Worm (Caenorhabditis elegans): ENCODE measurements around the gene C05E4.15.

The C05E4.15 gene

DNA sequence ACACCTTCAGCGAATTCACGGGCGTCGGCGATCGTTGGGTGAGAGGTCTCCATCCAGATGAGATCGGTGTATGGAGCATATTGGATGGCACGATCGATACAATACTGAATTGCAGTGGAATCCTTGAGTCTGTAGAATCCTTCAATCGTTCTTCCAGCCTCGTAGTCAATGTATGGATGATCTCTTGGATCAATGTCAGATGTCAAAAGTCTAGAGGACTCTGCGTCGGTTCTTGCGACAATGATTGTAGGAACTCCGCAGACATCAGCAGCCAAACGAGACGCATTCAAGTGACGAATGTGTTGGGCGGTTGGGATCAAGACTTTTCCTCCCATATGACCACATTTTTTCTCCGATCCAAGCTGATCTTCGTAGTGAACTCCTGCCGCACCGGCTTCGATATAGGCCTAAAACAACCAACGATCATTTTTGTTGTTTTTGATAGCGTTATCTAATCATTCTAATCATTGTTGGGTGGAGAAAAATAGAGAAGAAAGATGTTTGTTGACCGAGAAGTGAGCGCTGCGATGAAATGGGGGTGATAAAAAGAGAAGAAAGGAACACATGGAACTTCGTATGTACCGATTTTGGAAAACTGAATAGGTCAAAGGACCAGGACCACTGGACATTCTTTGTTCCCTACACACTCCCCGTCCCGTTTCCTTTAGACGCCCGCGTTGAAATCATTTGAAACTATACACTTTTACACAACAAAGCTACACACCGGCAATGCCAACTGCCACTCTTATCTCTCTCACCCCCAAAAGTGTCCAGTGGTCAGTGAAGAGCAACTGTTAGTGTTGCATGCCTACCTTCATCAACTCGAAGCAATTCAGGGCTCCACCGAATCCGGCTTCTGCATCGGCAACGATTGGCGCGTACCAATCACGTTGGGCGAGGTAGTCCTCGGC, 34.3 kb downstream of the C05E4.15 start (continued):
- TF ChIP-seq nhr-80 (tag; optimal IDR thresholded peaks at IDR 0.05) (peak; percentile 29), nfyb-1 (GFP tag; IDR thresholded peaks at IDR 0.05) (peak; percentile 10; the same call in 1 of the 2 replicates), nhr-120 (GFP tag; IDR thresholded peaks at IDR 0.05) (0 out of 2 replicates have a peak, but pooled peaks have one; percentile 56), akir-1 (GFP tag; optimal IDR thresholded peaks at IDR 0.05) (no peak), ceh-91 (GFP tag; IDR thresholded peaks at IDR 0.05) (no peak), K11D2.4 (GFP tag; IDR thresholded peaks at IDR 0.05) (peak; percentile 32; the same call in 1 of the 2 replicates), pbrm-1 (GFP tag; IDR thresholded peaks at IDR 0.05) (no peak), let-607 (tag; optimal IDR thresholded peaks at IDR 0.05) (peak; percentile 0 to 33), hsf-1 (GFP tag; IDR thresholded peaks at IDR 0.05) (no peak), Y95B8A.8 (GFP tag; IDR thresholded peaks at IDR 0.05) (peak; percentile 18; the same call in 1 of the 2 replicates)

DNA sequence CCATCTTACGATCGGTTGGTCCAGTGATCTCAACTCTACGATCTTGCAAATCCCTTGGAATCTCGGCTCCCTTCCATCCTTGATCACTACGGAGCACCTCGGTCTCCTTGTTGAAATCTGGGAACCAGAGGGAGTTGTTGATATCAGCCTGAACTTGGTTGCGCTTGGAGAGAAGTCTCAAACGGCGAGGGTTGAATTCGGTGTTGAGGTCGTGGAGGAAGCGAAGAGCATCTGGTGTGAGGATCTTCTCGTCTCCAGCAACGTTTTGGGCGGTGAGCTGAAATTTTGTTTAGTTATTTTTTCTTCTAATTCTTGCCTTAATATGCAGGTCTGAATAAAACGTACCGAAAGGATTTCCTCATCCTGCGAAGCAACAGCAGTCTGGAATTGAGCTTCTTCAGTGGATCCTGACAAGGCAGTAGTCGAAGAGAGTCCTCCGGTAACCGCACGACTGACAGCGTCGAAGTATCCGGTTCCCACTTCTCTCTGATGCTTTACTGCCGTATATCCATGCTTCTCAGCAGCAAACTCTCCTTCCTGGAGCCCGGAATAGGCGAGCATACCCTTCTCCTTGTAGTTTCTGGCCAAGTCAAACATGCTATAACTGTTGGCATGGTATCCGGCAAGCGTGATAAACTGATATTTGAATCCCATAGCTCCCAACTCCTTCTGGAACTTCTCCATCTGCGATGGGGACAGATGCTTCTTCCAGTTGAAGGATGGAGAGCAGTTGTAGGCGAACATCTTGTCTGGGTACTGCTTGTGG, 35.1 kb downstream of the C05E4.15 start:
- TF ChIP-seq repo-1 (tag; optimal IDR thresholded peaks at IDR 0.05), result no peak
- TF ChIP-seq F10E7.11 (tag; optimal IDR thresholded peaks at IDR 0.05), result no peak
- TF ChIP-seq fkh-3 (tag; optimal IDR thresholded peaks at IDR 0.05), result no peak
- TF ChIP-seq pbrm-1 (GFP tag; IDR thresholded peaks at IDR 0.05), result no peak
- no peak; the same call in 1 of the 2 replicates for TF ChIP-seq lin-26 (GFP tag; IDR thresholded peaks at IDR 0.05)
- no peak for TF ChIP-seq xnd-1 (tag; optimal IDR thresholded peaks at IDR 0.05)
- TF ChIP-seq bed-1 (GFP tag; IDR thresholded peaks at IDR 0.05), result no peak
- no peak for TF ChIP-seq tbp1 (GFP tag; optimal IDR thresholded peaks at IDR 0.05)
- TF ChIP-seq ztf-18 (tag; optimal IDR thresholded peaks at IDR 0.05), result no peak
- TF ChIP-seq gei-17 (GFP tag; optimal IDR thresholded peaks at IDR 0.05), result no peak
- no peak for TF ChIP-seq sdz-38 (tag; optimal IDR thresholded peaks at IDR 0.05)
- no peak for TF ChIP-seq F49E8.2 (tag; optimal IDR thresholded peaks at IDR 0.05; ENCODE audit: insufficient read depth)
- no peak for TF ChIP-seq unc-62 (GFP tag; optimal IDR thresholded peaks at IDR 0.05)
- TF ChIP-seq egl-44 (GFP tag; IDR thresholded peaks at IDR 0.05), result no peak
- no peak for TF ChIP-seq T07F8.4 (tag; optimal IDR thresholded peaks at IDR 0.05)
- no peak for TF ChIP-seq B0261.1 (tag; optimal IDR thresholded peaks at IDR 0.05)
- TF ChIP-seq ztf-22 (GFP tag; optimal IDR thresholded peaks at IDR 0.05), result no peak
- TF ChIP-seq lsl-1 (GFP tag; optimal IDR thresholded peaks at IDR 0.05), result no peak
- peak; percentile 77 for TF ChIP-seq ZK185.1 (tag; optimal IDR thresholded peaks at IDR 0.05; ENCODE audit: poor library complexity, severe bottlenecking)
- no peak for TF ChIP-seq F57C9.4 (tag; optimal IDR thresholded peaks at IDR 0.05)
- no peak for TF ChIP-seq ccch-3 (GFP tag; optimal IDR thresholded peaks at IDR 0.05)
- no peak for TF ChIP-seq F57A8.1 (GFP tag; optimal IDR thresholded peaks at IDR 0.05)
- no peak for TF ChIP-seq aptf-2 (GFP tag; conservative IDR thresholded peaks at IDR 0.05)
- no peak for TF ChIP-seq ceh-27 (GFP tag; optimal IDR thresholded peaks at IDR 0.05)
- no peak for TF ChIP-seq athp-1 (tag; optimal IDR thresholded peaks at IDR 0.05)
- no peak for TF ChIP-seq hmg-1.2 (GFP tag; IDR thresholded peaks at IDR 0.05)
- TF ChIP-seq nhr-179 (tag; optimal IDR thresholded peaks at IDR 0.05), result no peak
- TF ChIP-seq Y95B8A.8 (GFP tag; IDR thresholded peaks at IDR 0.05), result no peak
- no peak for TF ChIP-seq snpc-4 (GFP tag; optimal IDR thresholded peaks at IDR 0.05)
- TF ChIP-seq snpc-4 (tag; optimal IDR thresholded peaks at IDR 0.05), result no peak
- peak; percentile 5 for TF ChIP-seq nhr-90 (tag; optimal IDR thresholded peaks at IDR 0.05)
- no peak for TF ChIP-seq B0035.1 (tag; optimal IDR thresholded peaks at IDR 0.05)
- no peak for TF ChIP-seq ztf-25 (GFP tag; IDR thresholded peaks at IDR 0.05)
- no peak for TF ChIP-seq tbx-9 (tag; optimal IDR thresholded peaks at IDR 0.05; ENCODE audit: borderline replicate concordance)
- no peak for TF ChIP-seq chd-7 (tag; optimal IDR thresholded peaks at IDR 0.05)
- TF ChIP-seq madf-3 (GFP tag; IDR thresholded peaks at IDR 0.05), result no peak; the same call in 1 of the 2 replicates

Data from whole organism, young adult.